Fruit fly (Drosophila melanogaster): Measurements from ENCODE around the gene Brf.

dm6 chr3R:17407576-17407975, 16.4 kb upstream of the Brf start, which contains the start of gene CG17283:
- no peak for TF ChIP-seq psq (optimal IDR thresholded peaks at IDR 0.05)
- TF ChIP-seq CG8478 (optimal IDR thresholded peaks at IDR 0.05) = no peak
- TF ChIP-seq usp (GFP tag; optimal IDR thresholded peaks at IDR 0.05) = no peak
- TF ChIP-seq EcR (GFP tag; optimal IDR thresholded peaks at IDR 0.05) = no peak
